Fruit fly (Drosophila melanogaster): ENCODE results near the gene CG5011.

The CG5011 gene

dm6 chr2L:1213587-1213986 is 13.1 kb downstream of the CG5011 start (continued):
- TF ChIP-seq dati (GFP tag; IDR thresholded peaks at IDR 0.05) (no peak), Camta (GFP tag; optimal IDR thresholded peaks at IDR 0.05) (no peak), Fer1 (GFP tag; optimal IDR thresholded peaks at IDR 0.05) (peak; percentile 41), Dek (tag; optimal IDR thresholded peaks at IDR 0.05) (no peak), CG16815 (GFP tag; optimal IDR thresholded peaks at IDR 0.05) (no peak), CG10431 (GFP tag; optimal IDR thresholded peaks at IDR 0.05) (no peak), CG17359 (tag; optimal IDR thresholded peaks at IDR 0.05) (peak; percentile 38), nerfin-2 (GFP tag; IDR thresholded peaks at IDR 0.05; ENCODE audit: partially characterized antibody) (no peak), cg (GFP tag; optimal IDR thresholded peaks at IDR 0.05) (no peak), ssp (GFP tag; IDR thresholded peaks at IDR 0.05) (no peak), kay (GFP tag; optimal IDR thresholded peaks at IDR 0.05) (no peak)

dm6 chr2L:1214465-1214864 is 14.0 kb downstream of the CG5011 start:
- TF ChIP-seq CG15269 (tag; optimal IDR thresholded peaks at IDR 0.05) = peak; percentile 50
- peak; percentile 31 for TF ChIP-seq Hsf (GFP tag; optimal IDR thresholded peaks at IDR 0.05)
- TF ChIP-seq Elba2 (GFP tag; optimal IDR thresholded peaks at IDR 0.05) = no peak
- TF ChIP-seq CG34224 (GFP tag; IDR thresholded peaks at IDR 0.05; ENCODE audit: partially characterized antibody) = no peak
- TF ChIP-seq aop (GFP tag; IDR thresholded peaks at IDR 0.05) = no peak
- no peak for TF ChIP-seq CG12942 (GFP tag; optimal IDR thresholded peaks at IDR 0.05)
- TF ChIP-seq scrt (GFP tag; optimal IDR thresholded peaks at IDR 0.05) = peak; percentile 13
- TF ChIP-seq luna (GFP tag; optimal IDR thresholded peaks at IDR 0.05) = no peak
- TF ChIP-seq Fer3 (tag; optimal IDR thresholded peaks at IDR 0.05) = peak; percentile 36
- TF ChIP-seq eyg (GFP tag; optimal IDR thresholded peaks at IDR 0.05) = no peak
- TF ChIP-seq chif (GFP tag; optimal IDR thresholded peaks at IDR 0.05) = no peak
- no peak for TF ChIP-seq HLHmδ (GFP tag; optimal IDR thresholded peaks at IDR 0.05)
- TF ChIP-seq knrl (GFP tag; IDR thresholded peaks at IDR 0.05; ENCODE audit: partially characterized antibody) = no peak
- no peak for TF ChIP-seq CG8281 (tag; optimal IDR thresholded peaks at IDR 0.05)
- TF ChIP-seq CG2889 (GFP tag; IDR thresholded peaks at IDR 0.05) = 0 out of 3 replicates have a peak, but pooled peaks have one; percentile 44
- 0 out of 2 replicates have a peak, but pooled peaks have one; percentile 28 for TF ChIP-seq CG8765 (GFP tag; IDR thresholded peaks at IDR 0.05)
- TF ChIP-seq CG4282 (GFP tag; optimal IDR thresholded peaks at IDR 0.05) = no peak
- 0 out of 3 replicates have a peak, but pooled peaks have one; percentile 47 for TF ChIP-seq otp (GFP tag; IDR thresholded peaks at IDR 0.05)
- no peak for TF ChIP-seq Eip74EF (GFP tag; optimal IDR thresholded peaks at IDR 0.05)
- TF ChIP-seq CG15514 (GFP tag; optimal IDR thresholded peaks at IDR 0.05) = peak; percentile 17
- TF ChIP-seq eve (GFP tag; optimal IDR thresholded peaks at IDR 0.05) = no peak
- no peak for TF ChIP-seq CG1647 (GFP tag; optimal IDR thresholded peaks at IDR 0.05)
- peak; percentile 51 for TF ChIP-seq unpg (GFP tag; optimal IDR thresholded peaks at IDR 0.05)
- TF ChIP-seq CG6654 (GFP tag; optimal IDR thresholded peaks at IDR 0.05) = no peak
- TF ChIP-seq CG1792 (GFP tag; optimal IDR thresholded peaks at IDR 0.05) = no peak
- no peak for TF ChIP-seq CG1832 (GFP tag; optimal IDR thresholded peaks at IDR 0.05)
- peak; percentile 18 for TF ChIP-seq Chrac-16 (GFP tag; optimal IDR thresholded peaks at IDR 0.05)
- peak; percentile 16 for TF ChIP-seq CG1233 (GFP tag; optimal IDR thresholded peaks at IDR 0.05)
- TF ChIP-seq dpn (GFP tag; optimal IDR thresholded peaks at IDR 0.05) = peak in 1 of 2 experiments; percentile 22
- TF ChIP-seq zen (tag; optimal IDR thresholded peaks at IDR 0.05) = no peak
- TF ChIP-seq fru (optimal IDR thresholded peaks at IDR 0.05) = no peak
- TF ChIP-seq tgo (GFP tag; IDR thresholded peaks at IDR 0.05) = peak; percentile 36; the same call in 1 of the 3 replicates
- TF ChIP-seq cad (GFP tag; optimal IDR thresholded peaks at IDR 0.05) = no peak
- TF ChIP-seq crol (GFP tag; IDR thresholded peaks at IDR 0.05) = no peak
- no peak for TF ChIP-seq CG2116 (GFP tag; optimal IDR thresholded peaks at IDR 0.05)
- TF ChIP-seq CG4730 (GFP tag; IDR thresholded peaks at IDR 0.05) = peak; percentile 30; the same call in 1 of the 2 replicates
- no peak for TF ChIP-seq CG32767 (GFP tag; IDR thresholded peaks at IDR 0.05)
- TF ChIP-seq danr (GFP tag; IDR thresholded peaks at IDR 0.05) = no peak
- TF ChIP-seq peb (GFP tag; IDR thresholded peaks at IDR 0.05) = no peak
- TF ChIP-seq CG6765 (GFP tag; optimal IDR thresholded peaks at IDR 0.05) = no peak

Data from whole organism, embryonic.